Worm (Caenorhabditis elegans) whole organism, L1 larva: ENCODE results near the gene nhr-252.

Experiments
- elt-3 ChIP-seq, 6 experiments: fragments of 150-350 bp in 1 of 6; sonication (generic microtip); optimal IDR thresholded peaks; 2 replicates each; lab custom pipeline; 2017 to 2018; ENCODE audit warnings: missing biosample characterization in 6 of 6, missing genetic modification characterization in 6 of 6, inconsistent platforms in 1 of 6
- fkh-10 ChIP-seq: sonication (generic microtip); optimal IDR thresholded peaks from 2 replicates; lab custom pipeline; 2017; ENCODE audit warnings: missing biosample characterization, missing genetic modification reagents, missing genetic modification characterization
- lin-13 ChIP-seq: fragments of 150-350 bp; optimal IDR thresholded peaks from 2 replicates; lab custom pipeline; 2014; ENCODE audit warnings: missing biosample characterization, missing genetic modification reagents, missing genetic modification characterization

DNA sequence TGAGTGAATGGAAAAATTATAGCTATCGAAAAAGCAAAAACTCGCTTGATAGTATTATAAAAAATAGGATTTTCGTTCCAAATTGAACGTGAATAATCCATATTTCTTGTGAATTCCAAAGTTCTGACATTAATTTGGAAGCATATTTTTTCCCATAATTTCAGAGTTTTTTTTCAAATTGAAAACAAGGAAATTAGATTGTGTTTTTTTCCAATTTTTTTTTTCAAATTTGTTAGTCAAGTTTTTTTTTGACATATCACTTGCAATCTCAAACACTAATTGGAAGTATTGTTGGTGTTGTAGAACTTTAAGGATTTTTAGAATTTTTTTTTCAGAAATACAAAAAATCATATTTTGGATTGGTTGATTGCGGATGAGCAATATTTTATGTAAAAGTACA is 42.2 kb downstream of the nhr-252 start, which contains the start of gene srh-34:
- TF ChIP-seq fkh-10 (GFP tag; lab: Kevin White, UChicago) (no peak), elt-3 (tag; optimal IDR thresholded peaks at IDR 0.05; lab: Kevin White, UChicago) (no peak), lin-13 (GFP tag; lab: Kevin White, UChicago) (no peak)
